Worm (Caenorhabditis elegans): ENCODE measurements around the gene F43G6.10.

Gene F43G6.10

DNA sequence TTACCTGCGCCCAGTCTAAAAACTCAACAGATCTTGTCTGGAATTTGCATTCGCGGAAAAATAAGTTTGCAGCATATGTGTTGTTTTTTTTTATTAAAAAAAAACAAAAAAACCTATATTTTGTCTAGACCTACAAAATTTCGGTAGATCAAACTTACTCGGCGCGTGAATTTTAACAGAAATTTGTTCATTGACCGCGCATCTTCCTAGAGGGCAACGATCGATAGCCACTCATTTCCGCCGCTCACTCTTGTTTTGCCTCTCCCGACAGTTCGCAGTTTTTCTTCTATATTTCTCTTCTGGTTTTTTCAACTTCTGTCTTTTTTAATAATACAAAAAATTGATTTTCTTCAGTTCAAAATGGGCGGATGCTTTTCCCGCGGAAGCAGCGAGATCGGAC, 1.3 kb downstream of the F43G6.10 start, which contains the start of gene F43G6.7:
Gene F43G6.7 (plus strand): TSS at position 355 of the 400 bp plus-strand sequence.
- TF ChIP-seq nhr-6 (tag; optimal IDR thresholded peaks at IDR 0.05) (no peak), lsy-2 (tag; optimal IDR thresholded peaks at IDR 0.05) (no peak), Y55F3AM.14 (GFP tag; optimal IDR thresholded peaks at IDR 0.05) (no peak), nhr-25 (tag; optimal IDR thresholded peaks at IDR 0.05) (no peak), crh-2 (tag; optimal IDR thresholded peaks at IDR 0.05) (no peak), mbf-1 (tag; optimal IDR thresholded peaks at IDR 0.05) (no peak), sma-3 (GFP tag; optimal IDR thresholded peaks at IDR 0.05) (no peak), C34F6.9 (tag; optimal IDR thresholded peaks at IDR 0.05) (no peak), nhr-77 (tag; optimal IDR thresholded peaks at IDR 0.05) (no peak), ztf-1 (GFP tag; conservative IDR thresholded peaks at IDR 0.05) (no peak), nhr-129 (tag; optimal IDR thresholded peaks at IDR 0.05) (no peak), ztf-4 (tag; optimal IDR thresholded peaks at IDR 0.05) (no peak)

DNA sequence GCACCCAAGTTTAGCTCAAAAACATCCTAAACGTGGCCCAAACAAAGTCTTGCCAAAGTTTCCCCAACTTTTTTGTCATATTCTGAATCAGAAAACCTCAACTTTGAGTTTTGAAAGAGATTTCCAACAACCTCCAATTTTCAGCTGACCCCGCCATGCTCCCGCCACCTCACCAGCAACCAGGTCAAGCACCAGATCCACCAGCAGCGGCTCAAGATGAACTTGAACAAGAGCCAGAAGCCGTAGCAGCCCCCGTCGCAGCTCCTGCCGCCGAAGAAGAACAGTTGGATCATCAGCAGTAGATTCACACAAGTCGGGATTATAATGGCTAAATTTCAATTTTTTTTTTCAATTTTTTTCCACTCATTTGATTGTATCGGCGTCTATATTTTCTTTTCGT, 2.1 kb downstream of the F43G6.10 start:
- no peak for TF ChIP-seq elt-1 (tag; optimal IDR thresholded peaks at IDR 0.05)
- no peak for TF ChIP-seq lin-13 (GFP tag; optimal IDR thresholded peaks at IDR 0.05)
- no peak for TF ChIP-seq mab-5 (tag; optimal IDR thresholded peaks at IDR 0.05)
- TF ChIP-seq ceh-82 (tag; optimal IDR thresholded peaks at IDR 0.05): no peak
- TF ChIP-seq ceh-16 (tag; optimal IDR thresholded peaks at IDR 0.05): no peak
- no peak for TF ChIP-seq C34F6.9 (tag; optimal IDR thresholded peaks at IDR 0.05)
- no peak for TF ChIP-seq nhr-6 (tag; optimal IDR thresholded peaks at IDR 0.05)
- TF ChIP-seq R02D3.7 (tag; optimal IDR thresholded peaks at IDR 0.05): no peak
- no peak for TF ChIP-seq alr-1 (tag; optimal IDR thresholded peaks at IDR 0.05)
- TF ChIP-seq lin-11 (tag; optimal IDR thresholded peaks at IDR 0.05): no peak
- TF ChIP-seq nhr-23 (tag; optimal IDR thresholded peaks at IDR 0.05): no peak

DNA sequence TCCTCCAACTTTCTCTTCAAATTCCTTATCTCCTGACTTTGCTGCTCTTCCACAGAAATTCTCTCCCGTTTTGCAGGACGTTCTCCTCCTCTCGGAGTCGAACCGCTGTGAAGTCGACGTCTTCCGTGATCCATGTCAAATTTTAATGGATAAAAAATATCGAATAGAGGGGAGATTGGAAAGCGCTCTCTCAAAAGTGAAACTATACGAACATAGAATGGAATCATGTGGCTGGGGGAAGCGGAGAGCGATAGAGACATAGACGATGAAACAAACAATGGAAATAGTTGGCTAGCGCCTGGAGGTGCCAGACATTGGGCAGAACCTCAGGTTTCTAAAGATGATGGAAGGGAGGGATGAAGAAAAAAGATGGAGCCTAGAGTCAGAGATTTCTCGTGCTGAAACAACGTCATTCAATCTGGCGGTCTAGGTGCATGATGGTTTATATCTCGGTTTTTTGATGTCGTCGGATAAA, 4.8 kb downstream of the F43G6.10 start, which contains the start of gene F43G6.8:
Gene F43G6.8 (minus strand): TSS at position 198 of the 475 bp plus-strand sequence.
- no peak for TF ChIP-seq lin-39 (tag; optimal IDR thresholded peaks at IDR 0.05)
- TF ChIP-seq unc-62 (GFP tag; optimal IDR thresholded peaks at IDR 0.05): no peak
- TF ChIP-seq Y55F3AM.14 (GFP tag; optimal IDR thresholded peaks at IDR 0.05): no peak
- peak; percentile 2 for TF ChIP-seq snpc-4 (tag; optimal IDR thresholded peaks at IDR 0.05)
- TF ChIP-seq nhr-11 (tag; optimal IDR thresholded peaks at IDR 0.05): no peak
- no peak for TF ChIP-seq nhr-6 (tag; optimal IDR thresholded peaks at IDR 0.05)
- TF ChIP-seq peb-1 (tag; optimal IDR thresholded peaks at IDR 0.05): no peak
- TF ChIP-seq lin-13 (GFP tag; optimal IDR thresholded peaks at IDR 0.05): peak; percentile 4
- no peak for TF ChIP-seq mbf-1 (tag; optimal IDR thresholded peaks at IDR 0.05)
- peak in 1 of 2 experiments; percentile 61 for TF ChIP-seq lsy-2 (tag; optimal IDR thresholded peaks at IDR 0.05)
- peak; percentile 79 for TF ChIP-seq ama-1 (optimal IDR thresholded peaks at IDR 0.05)
- no peak for TF ChIP-seq ceh-16 (tag; optimal IDR thresholded peaks at IDR 0.05)
- no peak for TF ChIP-seq sem-4 (tag; optimal IDR thresholded peaks at IDR 0.05)
- TF ChIP-seq mdl-1 (tag; optimal IDR thresholded peaks at IDR 0.05): no peak
- no peak for TF ChIP-seq egl-27 (tag; optimal IDR thresholded peaks at IDR 0.05)
- peak; percentile 10 for TF ChIP-seq nhr-21 (tag; optimal IDR thresholded peaks at IDR 0.05)
- TF ChIP-seq elt-3 (tag; optimal IDR thresholded peaks at IDR 0.05): no peak
- TF ChIP-seq mab-5 (tag; optimal IDR thresholded peaks at IDR 0.05): no peak
- TF ChIP-seq skn-1 (tag; optimal IDR thresholded peaks at IDR 0.05): no peak
- no peak for TF ChIP-seq gmeb-1 (tag; optimal IDR thresholded peaks at IDR 0.05)
- no peak for TF ChIP-seq ceh-82 (tag; optimal IDR thresholded peaks at IDR 0.05)
- peak; percentile 83 for TF ChIP-seq nhr-129 (tag; optimal IDR thresholded peaks at IDR 0.05)
- TF ChIP-seq sma-3 (GFP tag; optimal IDR thresholded peaks at IDR 0.05): no peak
- no peak for TF ChIP-seq nhr-12 (tag; optimal IDR thresholded peaks at IDR 0.05)
- peak; percentile 30 for TF ChIP-seq crh-2 (tag; optimal IDR thresholded peaks at IDR 0.05)
- no peak for TF ChIP-seq nhr-77 (tag; optimal IDR thresholded peaks at IDR 0.05)
- TF ChIP-seq unc-39 (tag; optimal IDR thresholded peaks at IDR 0.05): no peak
- TF ChIP-seq nhr-23 (tag; optimal IDR thresholded peaks at IDR 0.05): no peak
- TF ChIP-seq zag-1 (tag; optimal IDR thresholded peaks at IDR 0.05): no peak
- TF ChIP-seq dmd-4 (tag; optimal IDR thresholded peaks at IDR 0.05): no peak
- TF ChIP-seq ztf-4 (tag; optimal IDR thresholded peaks at IDR 0.05): no peak
- TF ChIP-seq blmp-1 (tag; optimal IDR thresholded peaks at IDR 0.05; ENCODE audit: insufficient read depth): peak; percentile 32
- TF ChIP-seq nhr-25 (tag; optimal IDR thresholded peaks at IDR 0.05): peak; percentile 6
- TF ChIP-seq F13H6.1 (tag; optimal IDR thresholded peaks at IDR 0.05): no peak
- TF ChIP-seq elt-1 (tag; optimal IDR thresholded peaks at IDR 0.05): no peak
- TF ChIP-seq nhr-10 (tag; optimal IDR thresholded peaks at IDR 0.05): no peak
- TF ChIP-seq fos-1 (tag; optimal IDR thresholded peaks at IDR 0.05): peak; percentile 13
- TF ChIP-seq unc-55 (GFP tag; optimal IDR thresholded peaks at IDR 0.05): peak; percentile 50
- TF ChIP-seq ZK546.5 (tag; optimal IDR thresholded peaks at IDR 0.05): no peak
- peak; percentile 81 for TF ChIP-seq C34F6.9 (tag; optimal IDR thresholded peaks at IDR 0.05)
- TF ChIP-seq ztf-11 (tag; optimal IDR thresholded peaks at IDR 0.05): no peak
- no peak for TF ChIP-seq R02D3.7 (tag; optimal IDR thresholded peaks at IDR 0.05)
- TF ChIP-seq ztf-1 (GFP tag; conservative IDR thresholded peaks at IDR 0.05): no peak
- no peak for TF ChIP-seq aly-2 (tag; optimal IDR thresholded peaks at IDR 0.05)
- no peak for TF ChIP-seq nhr-237 (tag; optimal IDR thresholded peaks at IDR 0.05)
- TF ChIP-seq lin-11 (tag; optimal IDR thresholded peaks at IDR 0.05): peak; percentile 29

Measured in whole organism, L2 larva.